Worm (Caenorhabditis elegans): ENCODE results near the gene cdk-1.

DNA sequence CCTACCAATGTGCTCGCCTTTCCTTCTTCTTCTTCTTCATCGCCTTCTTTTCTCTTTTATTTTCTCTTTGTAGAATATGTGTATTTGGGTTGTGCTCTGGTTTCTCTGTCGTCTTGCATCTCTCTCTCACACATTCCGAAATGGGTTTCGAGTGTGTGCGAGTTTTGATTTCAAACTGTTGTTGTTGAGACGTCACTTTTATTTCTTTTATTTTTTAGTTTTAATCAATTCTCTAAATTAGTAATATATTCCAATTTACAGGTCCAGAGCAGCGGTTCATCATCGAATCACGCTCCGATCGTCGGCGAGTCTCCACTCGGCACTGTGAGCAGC, 42.7 kb upstream of the cdk-1 start:
- TF ChIP-seq ama-1 (optimal IDR thresholded peaks at IDR 0.05), result no peak
- no peak for TF ChIP-seq ztf-11 (tag; optimal IDR thresholded peaks at IDR 0.05)
- no peak for TF ChIP-seq unc-62 (GFP tag; optimal IDR thresholded peaks at IDR 0.05)
- TF ChIP-seq pqm-1 (tag; optimal IDR thresholded peaks at IDR 0.05), result no peak
- no peak for TF ChIP-seq egl-27 (tag; optimal IDR thresholded peaks at IDR 0.05)
- no peak for TF ChIP-seq skn-1 (tag; optimal IDR thresholded peaks at IDR 0.05)
- TF ChIP-seq fkh-2 (tag; optimal IDR thresholded peaks at IDR 0.05), result no peak
- TF ChIP-seq sea-2 (GFP tag; optimal IDR thresholded peaks at IDR 0.05), result no peak
- no peak for TF ChIP-seq nhr-77 (tag; optimal IDR thresholded peaks at IDR 0.05)
- no peak for TF ChIP-seq aly-2 (tag; optimal IDR thresholded peaks at IDR 0.05)
- TF ChIP-seq elt-1 (tag; optimal IDR thresholded peaks at IDR 0.05), result no peak
